Fruit fly (Drosophila melanogaster): ENCODE data around the gene Lsp2.

DNA sequence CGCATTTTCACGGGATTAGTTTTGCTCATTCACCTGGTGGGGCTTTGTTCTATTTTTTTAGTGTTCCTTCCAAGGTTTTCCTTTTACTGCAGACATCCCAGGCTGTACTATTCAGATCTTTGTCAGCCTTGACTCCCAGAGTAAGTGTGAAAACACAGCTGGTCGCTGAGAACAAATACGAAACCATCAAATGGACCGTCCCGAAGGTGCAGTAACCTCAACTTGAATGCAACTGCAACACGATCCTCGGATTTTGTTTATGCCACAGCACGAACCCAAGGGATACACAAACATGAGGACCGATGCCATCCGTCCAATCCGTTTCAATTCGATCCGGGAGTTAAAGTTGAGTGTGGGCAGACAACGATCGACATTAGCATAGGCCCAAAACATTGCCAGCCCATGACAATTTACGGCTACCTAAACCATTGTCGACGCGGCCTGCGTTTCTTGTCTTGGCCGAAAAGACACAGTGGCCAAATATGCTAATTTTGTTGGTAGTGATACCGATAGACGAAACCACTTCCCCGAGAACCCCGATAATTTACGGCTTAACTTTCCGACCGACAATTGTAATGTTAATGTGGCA, 46.0 kb upstream of the Lsp2 start:
- TF ChIP-seq CG7101 (tag; optimal IDR thresholded peaks at IDR 0.05) (no peak), CG1620 (GFP tag; optimal IDR thresholded peaks at IDR 0.05) (no peak), Mnt (GFP tag; optimal IDR thresholded peaks at IDR 0.05) (no peak), CG14711 (tag; optimal IDR thresholded peaks at IDR 0.05) (no peak), cnc (optimal IDR thresholded peaks at IDR 0.05) (no peak), CG12768 (GFP tag; optimal IDR thresholded peaks at IDR 0.05) (no peak), ovo (GFP tag; optimal IDR thresholded peaks at IDR 0.05) (no peak), CG11617 (GFP tag; optimal IDR thresholded peaks at IDR 0.05) (no peak), CG7045 (GFP tag; optimal IDR thresholded peaks at IDR 0.05) (no peak), toe (GFP tag; optimal IDR thresholded peaks at IDR 0.05) (no peak), pad (GFP tag; optimal IDR thresholded peaks at IDR 0.05) (no peak), CG33017 (tag; optimal IDR thresholded peaks at IDR 0.05) (no peak), Clk (GFP tag; optimal IDR thresholded peaks at IDR 0.05) (no peak)
